Worm (Caenorhabditis elegans) whole organism, L2 larva: ENCODE results near the gene F57B9.8.

Experiments
- C34F6.9 ChIP-seq: fragments of 150-350 bp; optimal IDR thresholded peaks from 2 replicates; lab custom pipeline; 2014; ENCODE audit warnings: missing biosample characterization, missing genetic modification characterization
- F13H6.1 ChIP-seq: sonication (generic microtip); optimal IDR thresholded peaks from 2 replicates; lab custom pipeline; 2016; ENCODE audit warnings: missing genetic modification characterization, missing compliant biosample characterization
- Y55F3AM.14 ChIP-seq: fragments of 200-800 bp; sonication (Bioruptor generic); optimal IDR thresholded peaks from 2 replicates; lab custom pipeline; 2018; ENCODE audit warnings: mild to moderate bottlenecking, missing genetic modification characterization, missing compliant biosample characterization
- ZK546.5 ChIP-seq: sonication (generic microtip); optimal IDR thresholded peaks from 2 replicates; lab custom pipeline; 2017; ENCODE audit warnings: missing biosample characterization, missing genetic modification characterization
- alr-1 ChIP-seq: fragments of 150-350 bp; optimal IDR thresholded peaks from 2 replicates; lab custom pipeline; 2014; ENCODE audit warnings: missing biosample characterization, missing genetic modification characterization
- aly-2 ChIP-seq: fragments of 150-350 bp; optimal IDR thresholded peaks from 2 replicates; lab custom pipeline; 2014; ENCODE audit warnings: missing biosample characterization, missing genetic modification characterization
- ama-1 ChIP-seq: fragments of 150-350 bp; optimal IDR thresholded peaks from 2 replicates; lab custom pipeline; 2018; ENCODE audit warnings: inconsistent platforms
- blmp-1 ChIP-seq: sonication (generic microtip); optimal IDR thresholded peaks from 2 replicates; lab custom pipeline; 2017; ENCODE audit warnings: missing genetic modification characterization, mild to moderate bottlenecking, missing compliant biosample characterization, antibody characterized with exemption, moderate library complexity; ENCODE audit not compliant: insufficient read depth
- crh-2 ChIP-seq: sonication (generic microtip); optimal IDR thresholded peaks from 2 replicates; lab custom pipeline; 2017; ENCODE audit warnings: missing biosample characterization, missing genetic modification characterization
- dmd-4 ChIP-seq: sonication (generic microtip); optimal IDR thresholded peaks from 2 replicates; lab custom pipeline; 2017; ENCODE audit warnings: missing biosample characterization, missing genetic modification characterization
- fos-1 ChIP-seq: fragments of 150-350 bp; optimal IDR thresholded peaks from 2 replicates; lab custom pipeline; 2014; ENCODE audit warnings: missing biosample characterization, missing genetic modification characterization
- gmeb-1 ChIP-seq: fragments of 150-350 bp; optimal IDR thresholded peaks from 2 replicates; lab custom pipeline; 2014; ENCODE audit warnings: missing biosample characterization, missing genetic modification characterization
- lin-11 ChIP-seq: fragments of 150-350 bp; sonication (generic microtip); optimal IDR thresholded peaks from 2 replicates; lab custom pipeline; 2014; ENCODE audit warnings: missing biosample characterization, missing genetic modification characterization, inconsistent platforms, mixed read lengths
- lin-13 ChIP-seq: fragments of 150-350 bp; optimal IDR thresholded peaks from 2 replicates; lab custom pipeline; 2014; ENCODE audit warnings: missing biosample characterization, missing genetic modification reagents, missing genetic modification characterization
- lsy-2 ChIP-seq, 2 experiments: fragments of 150-350 bp in 1 of 2; sonication (generic microtip) in 1 of 2; optimal IDR thresholded peaks; 2 replicates each; lab custom pipeline; 2014 to 2017; ENCODE audit warnings: missing biosample characterization in 2 of 2, missing genetic modification characterization in 2 of 2
- mab-5 ChIP-seq: fragments of 150-350 bp; optimal IDR thresholded peaks from 2 replicates; lab custom pipeline; 2014; ENCODE audit warnings: missing biosample characterization, missing genetic modification characterization
- mbf-1 ChIP-seq: sonication (generic microtip); optimal IDR thresholded peaks from 2 replicates; lab custom pipeline; 2017; ENCODE audit warnings: missing biosample characterization, missing genetic modification characterization
- nhr-11 ChIP-seq: fragments of 150-350 bp; optimal IDR thresholded peaks from 2 replicates; lab custom pipeline; 2014; ENCODE audit warnings: missing biosample characterization, missing genetic modification characterization
- nhr-12 ChIP-seq: fragments of 150-350 bp; optimal IDR thresholded peaks from 2 replicates; lab custom pipeline; 2014; ENCODE audit warnings: missing biosample characterization, missing genetic modification characterization
- nhr-129 ChIP-seq: fragments of 150-350 bp; optimal IDR thresholded peaks from 2 replicates; lab custom pipeline; 2014; ENCODE audit warnings: missing biosample characterization, missing genetic modification characterization
- nhr-21 ChIP-seq: fragments of 150-350 bp; optimal IDR thresholded peaks from 2 replicates; lab custom pipeline; 2014; ENCODE audit warnings: missing biosample characterization, missing genetic modification characterization
- nhr-23 ChIP-seq: fragments of 150-350 bp; optimal IDR thresholded peaks from 2 replicates; lab custom pipeline; 2014; ENCODE audit warnings: missing biosample characterization, missing genetic modification reagents, missing genetic modification characterization
- nhr-237 ChIP-seq: fragments of 150-350 bp; optimal IDR thresholded peaks from 2 replicates; lab custom pipeline; 2014; ENCODE audit warnings: missing biosample characterization, missing genetic modification characterization
- nhr-25 ChIP-seq: fragments of 150-350 bp; sonication (generic microtip); optimal IDR thresholded peaks from 3 replicates; lab custom pipeline; 2014; ENCODE audit warnings: missing biosample characterization, missing genetic modification characterization
- nhr-77 ChIP-seq: fragments of 150-350 bp; optimal IDR thresholded peaks from 2 replicates; lab custom pipeline; 2014; ENCODE audit warnings: missing biosample characterization, missing genetic modification characterization
- peb-1 ChIP-seq: fragments of 150-350 bp; optimal IDR thresholded peaks from 2 replicates; lab custom pipeline; 2014; ENCODE audit warnings: missing biosample characterization, missing genetic modification characterization
- sem-4 ChIP-seq: fragments of 150-350 bp; optimal IDR thresholded peaks from 2 replicates; lab custom pipeline; 2014; ENCODE audit warnings: missing biosample characterization, missing genetic modification reagents, missing genetic modification characterization
- skn-1 ChIP-seq: sonication (generic microtip); optimal IDR thresholded peaks from 2 replicates; lab custom pipeline; 2017; ENCODE audit warnings: missing biosample characterization, missing genetic modification characterization
- sma-3 ChIP-seq: sonication (generic microtip); optimal IDR thresholded peaks from 2 replicates; lab custom pipeline; 2016; ENCODE audit warnings: missing genetic modification reagents, missing genetic modification characterization, missing compliant biosample characterization
- sma-9 ChIP-seq, 2 experiments: fragments of 150-350 bp in 1 of 2; sonication (generic microtip) in 1 of 2; optimal IDR thresholded peaks; 2 replicates each; lab custom pipeline; 2014 to 2016; ENCODE audit warnings: missing genetic modification characterization in 2 of 2, mild to moderate bottlenecking in 1 of 2, missing biosample characterization in 1 of 2, missing compliant biosample characterization in 1 of 2, missing genetic modification reagents in 1 of 2, moderate library complexity in 1 of 2
- snpc-4 ChIP-seq: fragments of 150-350 bp; optimal IDR thresholded peaks from 2 replicates; lab custom pipeline; 2014; ENCODE audit warnings: missing biosample characterization, missing genetic modification characterization
- unc-55 ChIP-seq: fragments of 150-350 bp; sonication (generic microtip); optimal IDR thresholded peaks from 3 replicates; lab custom pipeline; 2014; ENCODE audit warnings: missing biosample characterization, missing genetic modification reagents, missing genetic modification characterization
- unc-62 ChIP-seq: fragments of 150-350 bp; optimal IDR thresholded peaks from 2 replicates; lab custom pipeline; 2014; ENCODE audit warnings: missing biosample characterization, missing genetic modification reagents, missing genetic modification characterization
- zag-1 ChIP-seq: fragments of 150-350 bp; optimal IDR thresholded peaks from 2 replicates; lab custom pipeline; 2014; ENCODE audit warnings: missing biosample characterization, missing genetic modification characterization
- ztf-1 ChIP-seq: fragments of 200-800 bp; sonication (Bioruptor generic); conservative IDR thresholded peaks from 2 replicates; pipeline ENCODE4 v1.3.6; 2022; ENCODE audit warnings: missing genetic modification characterization, missing compliant biosample characterization
- ztf-4 ChIP-seq: fragments of 150-350 bp; optimal IDR thresholded peaks from 2 replicates; lab custom pipeline; 2014; ENCODE audit warnings: missing biosample characterization, missing genetic modification characterization

The F57B9.8 gene

ce11 chrIII:6958674-6959241, 23.6 kb upstream of the F57B9.8 start:
- TF ChIP-seq mab-5 (tag; lab: Kevin White, UChicago): no peak
- no peak for TF ChIP-seq dmd-4 (tag; lab: Kevin White, UChicago)
- no peak for TF ChIP-seq nhr-237 (tag; lab: Kevin White, UChicago)
- TF ChIP-seq F13H6.1: no peak
- no peak for TF ChIP-seq nhr-25 (tag; lab: Kevin White, UChicago)
- no peak for TF ChIP-seq ama-1 (lab: Kevin White, UChicago)
- TF ChIP-seq nhr-23: no peak
- TF ChIP-seq sma-3: no peak
- TF ChIP-seq nhr-12 (tag; lab: Kevin White, UChicago): no peak
- TF ChIP-seq ZK546.5 (tag; lab: Kevin White, UChicago): no peak

- TF ChIP-seq sem-4 (tag; lab: Kevin White, UChicago) (no peak), nhr-129 (tag; lab: Kevin White, UChicago) (no peak), dmd-4 (tag; lab: Kevin White, UChicago) (no peak), ama-1 (lab: Kevin White, UChicago) (no peak), lin-11 (no peak), alr-1 (tag; lab: Kevin White, UChicago) (no peak), ztf-1 (GFP tag; lab: Robert Waterston, UW) (no peak), nhr-12 (tag; lab: Kevin White, UChicago) (no peak), nhr-21 (no peak), Y55F3AM.14 (GFP tag; lab: Kevin White, UChicago) (no peak), crh-2 (tag; lab: Kevin White, UChicago) (no peak), mab-5 (tag; lab: Kevin White, UChicago) (no peak), lin-13 (GFP tag; lab: Kevin White, UChicago) (no peak), gmeb-1 (tag; lab: Kevin White, UChicago) (no peak)
Observed at ce11 chrIII:6955766-6956165, 20.6 kb upstream of the F57B9.8 start.

- no peak for TF ChIP-seq aly-2 (tag; lab: Kevin White, UChicago)
- TF ChIP-seq nhr-129 (tag; lab: Kevin White, UChicago): no peak
- no peak for TF ChIP-seq mbf-1 (tag; lab: Kevin White, UChicago)
- no peak for TF ChIP-seq snpc-4 (tag; lab: Kevin White, UChicago)
- TF ChIP-seq sma-3: no peak
- no peak for TF ChIP-seq ama-1 (lab: Kevin White, UChicago)
- TF ChIP-seq nhr-25 (tag; lab: Kevin White, UChicago): no peak
- TF ChIP-seq ZK546.5 (tag; lab: Kevin White, UChicago): no peak
- TF ChIP-seq alr-1 (tag; lab: Kevin White, UChicago): no peak
- no peak for TF ChIP-seq dmd-4 (tag; lab: Kevin White, UChicago)
- TF ChIP-seq lin-13 (GFP tag; lab: Kevin White, UChicago): no peak
- no peak for TF ChIP-seq lsy-2 (tag; optimal IDR thresholded peaks at IDR 0.05; lab: Kevin White, UChicago)
- no peak for TF ChIP-seq fos-1 (tag; lab: Kevin White, UChicago)
- no peak for TF ChIP-seq skn-1 (tag; lab: Kevin White, UChicago)
- TF ChIP-seq blmp-1 (tag; lab: Kevin White, UChicago): no peak
- no peak for TF ChIP-seq nhr-77 (tag; lab: Kevin White, UChicago)
- TF ChIP-seq peb-1 (tag; lab: Kevin White, UChicago): no peak
- TF ChIP-seq C34F6.9: no peak
- TF ChIP-seq nhr-11: no peak
- TF ChIP-seq sma-9 (GFP tag; optimal IDR thresholded peaks at IDR 0.05; lab: Kevin White, UChicago): no peak
- no peak for TF ChIP-seq sma-9 (tag; optimal IDR thresholded peaks at IDR 0.05; lab: Kevin White, UChicago)
Observed at ce11 chrIII:6953978-6954377, 18.9 kb upstream of the F57B9.8 start.

- no peak for TF ChIP-seq ztf-4 (tag; lab: Kevin White, UChicago)
- TF ChIP-seq nhr-21: no peak
- no peak for TF ChIP-seq mab-5 (tag; lab: Kevin White, UChicago)
- no peak for TF ChIP-seq sma-3
- no peak for TF ChIP-seq dmd-4 (tag; lab: Kevin White, UChicago)
- no peak for TF ChIP-seq crh-2 (tag; lab: Kevin White, UChicago)
- no peak for TF ChIP-seq Y55F3AM.14 (GFP tag; lab: Kevin White, UChicago)
Observed at ce11 chrIII:6953373-6953772, 18.3 kb upstream of the F57B9.8 start.

ce11 chrIII:6951435-6951834, 16.3 kb upstream of the F57B9.8 start:
- TF ChIP-seq nhr-21 (no peak), nhr-12 (tag; lab: Kevin White, UChicago) (no peak), zag-1 (tag; lab: Kevin White, UChicago) (no peak), lsy-2 (tag; optimal IDR thresholded peaks at IDR 0.05; lab: Kevin White, UChicago) (peak in 1 of 2 experiments; percentile 41), blmp-1 (tag; lab: Kevin White, UChicago) (peak; percentile 43), unc-55 (GFP tag; lab: Kevin White, UChicago) (peak; percentile 32), C34F6.9 (peak; percentile 59), ama-1 (lab: Kevin White, UChicago) (no peak), unc-62 (GFP tag; lab: Kevin White, UChicago) (no peak)
